Worm (Caenorhabditis elegans) whole organism, midembryonic: ENCODE measurements around the gene T24A6.17.
A peak's percentile ranks its signal among the peaks of the same experiment; 100 is the strongest.

Source experiments
- T22C8.4 ChIP-seq: fragments of 200-800 bp; sonication (Bioruptor generic); IDR thresholded peaks from 2 replicates; pipeline ENCODE4 v1.3.6; 2022; ENCODE audit warnings: missing genetic modification characterization, missing compliant biosample characterization
- cog-1 ChIP-seq: sonication (generic microtip); optimal IDR thresholded peaks from 2 replicates; lab custom pipeline; 2016; ENCODE audit warnings: missing genetic modification characterization, missing compliant biosample characterization
- flt-1 ChIP-seq: fragments of 200-800 bp; sonication (Bioruptor generic); IDR thresholded peaks from 2 replicates; pipeline ENCODE4 v1.3.6; 2022; ENCODE audit warnings: missing genetic modification characterization, missing compliant biosample characterization
- klf-2 ChIP-seq: fragments of 200-800 bp; sonication (Bioruptor generic); conservative IDR thresholded peaks from 2 replicates; pipeline ENCODE4 v1.3.6; 2022; ENCODE audit warnings: missing genetic modification reagents, missing genetic modification characterization, missing compliant biosample characterization
- med-1 ChIP-seq: sonication (generic microtip); optimal IDR thresholded peaks from 2 replicates; lab custom pipeline; 2017; ENCODE audit warnings: missing genetic modification characterization, mild to moderate bottlenecking, missing compliant biosample characterization, antibody characterized with exemption, missing genetic modification reagents; ENCODE audit not compliant: insufficient read depth
- ref-1 ChIP-seq: fragments of 200-800 bp; sonication (Bioruptor generic); conservative IDR thresholded peaks from 2 replicates; pipeline ENCODE4 v1.3.6; 2022; ENCODE audit warnings: missing genetic modification reagents, missing genetic modification characterization, missing compliant biosample characterization
- tab-1 ChIP-seq: fragments of 200-800 bp; sonication (Bioruptor generic); IDR thresholded peaks from 2 replicates; pipeline ENCODE4 v1.3.6; 2022; ENCODE audit warnings: missing genetic modification characterization, missing compliant biosample characterization
- ztf-23 ChIP-seq: fragments of 200-800 bp; sonication (Bioruptor generic); IDR thresholded peaks from 2 replicates; pipeline ENCODE4 v1.3.6; 2022; ENCODE audit warnings: missing genetic modification reagents, missing genetic modification characterization, missing compliant biosample characterization
- ztf-29 ChIP-seq: fragments of 200-800 bp; sonication (Bioruptor generic); IDR thresholded peaks from 2 replicates; pipeline ENCODE4 v1.3.6; 2022; ENCODE audit warnings: missing genetic modification reagents, missing genetic modification characterization, missing compliant biosample characterization

Gene T24A6.17

ce11 chrV:3588223-3588622, 24.0 kb upstream of the T24A6.17 start:
- TF ChIP-seq med-1 (GFP tag; lab: Kevin White, UChicago): no peak
- TF ChIP-seq flt-1 (GFP tag; lab: Robert Waterston, UW): no peak
- no peak for TF ChIP-seq tab-1 (GFP tag; lab: Robert Waterston, UW)
- TF ChIP-seq klf-2 (GFP tag; lab: Robert Waterston, UW): no peak
- TF ChIP-seq ztf-23 (GFP tag; lab: Robert Waterston, UW): no peak
- no peak for TF ChIP-seq cog-1
- no peak for TF ChIP-seq ztf-29
- TF ChIP-seq T22C8.4: no peak
- TF ChIP-seq ref-1 (GFP tag; lab: Robert Waterston, UW): no peak

ce11 chrV:3587633-3588032, 23.4 kb upstream of the T24A6.17 start:
- TF ChIP-seq tab-1 (GFP tag; lab: Robert Waterston, UW) (peak; percentile 81; the same call in 1 of the 2 replicates), T22C8.4 (0 out of 2 replicates have a peak, but pooled peaks have one; percentile 15), cog-1 (no peak), ztf-23 (GFP tag; lab: Robert Waterston, UW) (peak; percentile 76), klf-2 (GFP tag; lab: Robert Waterston, UW) (0 out of 2 replicates have a peak, but pooled peaks have one; percentile 57), ztf-29 (peak; percentile 49; the same call in 1 of the 2 replicates), ref-1 (GFP tag; lab: Robert Waterston, UW) (no peak), med-1 (GFP tag; lab: Kevin White, UChicago) (peak; percentile 66), flt-1 (GFP tag; lab: Robert Waterston, UW) (peak; percentile 74)

- TF ChIP-seq flt-1 (GFP tag; lab: Robert Waterston, UW): no peak
Observed at ce11 chrV:3586014-3586689, 21.9 kb upstream of the T24A6.17 start, which contains the start of the genes rpl-11.1 and T22F3.2. Gene rpl-11.1, minus strand, starts transcription at chrV:3586064. Gene T22F3.2, plus strand, starts transcription at chrV:3586639.

- TF ChIP-seq flt-1 (GFP tag; lab: Robert Waterston, UW) (no peak), ztf-29 (no peak), cog-1 (no peak), med-1 (GFP tag; lab: Kevin White, UChicago) (no peak), T22C8.4 (no peak), tab-1 (GFP tag; lab: Robert Waterston, UW) (no peak), klf-2 (GFP tag; lab: Robert Waterston, UW) (no peak), ztf-23 (GFP tag; lab: Robert Waterston, UW) (no peak), ref-1 (GFP tag; lab: Robert Waterston, UW) (no peak)
Observed at ce11 chrV:3585011-3585410, 20.8 kb upstream of the T24A6.17 start.

ce11 chrV:3583622-3584021, 19.4 kb upstream of the T24A6.17 start:
- TF ChIP-seq klf-2 (GFP tag; lab: Robert Waterston, UW) (no peak), T22C8.4 (no peak), ztf-29 (no peak), ztf-23 (GFP tag; lab: Robert Waterston, UW) (no peak), flt-1 (GFP tag; lab: Robert Waterston, UW) (no peak), ref-1 (GFP tag; lab: Robert Waterston, UW) (no peak), cog-1 (no peak), tab-1 (GFP tag; lab: Robert Waterston, UW) (no peak), med-1 (GFP tag; lab: Kevin White, UChicago) (no peak)

- TF ChIP-seq ztf-23 (GFP tag; lab: Robert Waterston, UW) (no peak), ref-1 (GFP tag; lab: Robert Waterston, UW) (no peak), ztf-29 (no peak), med-1 (GFP tag; lab: Kevin White, UChicago) (no peak), cog-1 (no peak), tab-1 (GFP tag; lab: Robert Waterston, UW) (no peak), flt-1 (GFP tag; lab: Robert Waterston, UW) (no peak), klf-2 (GFP tag; lab: Robert Waterston, UW) (no peak), T22C8.4 (no peak)
Observed at ce11 chrV:3582671-3583070, 18.4 kb upstream of the T24A6.17 start.

ce11 chrV:3582086-3582485, 17.9 kb upstream of the T24A6.17 start:
- no peak for TF ChIP-seq flt-1 (GFP tag; lab: Robert Waterston, UW)
- TF ChIP-seq T22C8.4: peak; percentile 45

- TF ChIP-seq T22C8.4: no peak
- TF ChIP-seq med-1 (GFP tag; lab: Kevin White, UChicago): no peak
- TF ChIP-seq cog-1: no peak
- TF ChIP-seq flt-1 (GFP tag; lab: Robert Waterston, UW): no peak
- TF ChIP-seq ztf-23 (GFP tag; lab: Robert Waterston, UW): no peak
- TF ChIP-seq tab-1 (GFP tag; lab: Robert Waterston, UW): no peak
- TF ChIP-seq ztf-29: no peak
- TF ChIP-seq ref-1 (GFP tag; lab: Robert Waterston, UW): no peak
- no peak for TF ChIP-seq klf-2 (GFP tag; lab: Robert Waterston, UW)
Observed at ce11 chrV:3581643-3582042, 17.4 kb upstream of the T24A6.17 start.

- TF ChIP-seq flt-1 (GFP tag; lab: Robert Waterston, UW): no peak
- TF ChIP-seq ztf-29: no peak
- TF ChIP-seq klf-2 (GFP tag; lab: Robert Waterston, UW): no peak
- no peak for TF ChIP-seq tab-1 (GFP tag; lab: Robert Waterston, UW)
- TF ChIP-seq T22C8.4: no peak
- TF ChIP-seq ref-1 (GFP tag; lab: Robert Waterston, UW): no peak
- no peak for TF ChIP-seq med-1 (GFP tag; lab: Kevin White, UChicago)
- no peak for TF ChIP-seq cog-1
Observed at ce11 chrV:3581034-3581433, 16.8 kb upstream of the T24A6.17 start.

- no peak for TF ChIP-seq cog-1
- TF ChIP-seq flt-1 (GFP tag; lab: Robert Waterston, UW): no peak
- TF ChIP-seq ref-1 (GFP tag; lab: Robert Waterston, UW): no peak
- TF ChIP-seq med-1 (GFP tag; lab: Kevin White, UChicago): no peak
- no peak for TF ChIP-seq ztf-29
- TF ChIP-seq klf-2 (GFP tag; lab: Robert Waterston, UW): no peak
- no peak for TF ChIP-seq ztf-23 (GFP tag; lab: Robert Waterston, UW)
- TF ChIP-seq T22C8.4: no peak
- TF ChIP-seq tab-1 (GFP tag; lab: Robert Waterston, UW): no peak
Observed at ce11 chrV:3580385-3580784, 16.1 kb upstream of the T24A6.17 start.
